Fruit fly (Drosophila melanogaster): ENCODE results near the gene Cpr65Au.

The Cpr65Au gene

dm6 chr3L:6082561-6082960, 49.3 kb downstream of the Cpr65Au start, which contains the start of gene CG13293:
TSS of gene CG13293 (plus strand) at chr3L:6082883.
- no peak for TF ChIP-seq CG7101 (tag; optimal IDR thresholded peaks at IDR 0.05)
- no peak for TF ChIP-seq CG1620 (GFP tag; optimal IDR thresholded peaks at IDR 0.05)
- no peak for TF ChIP-seq toe (GFP tag; optimal IDR thresholded peaks at IDR 0.05)
- TF ChIP-seq Mnt (GFP tag; optimal IDR thresholded peaks at IDR 0.05) = no peak
- no peak for TF ChIP-seq bab1 (GFP tag; optimal IDR thresholded peaks at IDR 0.05)
- no peak for TF ChIP-seq CG11617 (GFP tag; optimal IDR thresholded peaks at IDR 0.05)
- no peak for TF ChIP-seq tj (GFP tag; optimal IDR thresholded peaks at IDR 0.05)
- no peak for TF ChIP-seq cic (GFP tag; optimal IDR thresholded peaks at IDR 0.05)
- no peak for TF ChIP-seq kay (GFP tag; ENCODE audit: borderline replicate concordance)
- no peak for TF ChIP-seq Clk (GFP tag; optimal IDR thresholded peaks at IDR 0.05)
- no peak for TF ChIP-seq CG5204 (GFP tag; optimal IDR thresholded peaks at IDR 0.05)
- no peak for TF ChIP-seq Hr96 (GFP tag; optimal IDR thresholded peaks at IDR 0.05)

All from whole organism, adult.